Fruit fly (Drosophila melanogaster): ENCODE measurements around the gene CG13445.
A peak's percentile ranks its signal among the peaks of the same experiment; 100 is the strongest.

The CG13445 gene

dm6 chr3L:15775498-15775897, 33.8 kb upstream of the CG13445 start (continued):
- TF ChIP-seq CG3065 (GFP tag; optimal IDR thresholded peaks at IDR 0.05) (no peak), Sry-β (GFP tag; optimal IDR thresholded peaks at IDR 0.05) (no peak), Antp (GFP tag; optimal IDR thresholded peaks at IDR 0.05) (no peak), CG18476 (GFP tag; optimal IDR thresholded peaks at IDR 0.05) (no peak), CG30403 (GFP tag; optimal IDR thresholded peaks at IDR 0.05) (peak; percentile 15), lov (optimal IDR thresholded peaks at IDR 0.05) (no peak), lov (GFP tag; IDR thresholded peaks at IDR 0.05) (0 out of 3 replicates have a peak, but pooled peaks have one; percentile 26), danr (GFP tag; IDR thresholded peaks at IDR 0.05) (no peak), CG8944 (GFP tag; optimal IDR thresholded peaks at IDR 0.05) (no peak), Sry-δ (GFP tag; optimal IDR thresholded peaks at IDR 0.05) (no peak), CG4282 (GFP tag; optimal IDR thresholded peaks at IDR 0.05) (no peak), CG4328 (GFP tag; optimal IDR thresholded peaks at IDR 0.05) (no peak), mirr (GFP tag; optimal IDR thresholded peaks at IDR 0.05) (no peak), dysf (GFP tag; IDR thresholded peaks at IDR 0.05) (no peak), YL-1 (GFP tag; optimal IDR thresholded peaks at IDR 0.05) (no peak), bsh (GFP tag; optimal IDR thresholded peaks at IDR 0.05) (peak in 1 of 2 experiments; percentile 48), CG18262 (tag; optimal IDR thresholded peaks at IDR 0.05) (peak; percentile 52), ranshi (GFP tag; IDR thresholded peaks at IDR 0.05) (no peak), Trl (optimal IDR thresholded peaks at IDR 0.05) (no peak), Trl (GFP tag; optimal IDR thresholded peaks at IDR 0.05) (no peak), Six4 (GFP tag; optimal IDR thresholded peaks at IDR 0.05) (no peak), CG11695 (GFP tag; IDR thresholded peaks at IDR 0.05) (no peak), CG14441 (GFP tag; IDR thresholded peaks at IDR 0.05) (no peak), CG9215 (GFP tag; IDR thresholded peaks at IDR 0.05) (no peak), corto (GFP tag; optimal IDR thresholded peaks at IDR 0.05) (no peak), tna (GFP tag; IDR thresholded peaks at IDR 0.05; ENCODE audit: partially characterized antibody) (no peak), CG10979 (tag; optimal IDR thresholded peaks at IDR 0.05) (peak; percentile 65), CG17568 (GFP tag; optimal IDR thresholded peaks at IDR 0.05) (no peak), D (optimal IDR thresholded peaks at IDR 0.05) (no peak), D (GFP tag; optimal IDR thresholded peaks at IDR 0.05) (peak; percentile 17), CG7271 (tag; optimal IDR thresholded peaks at IDR 0.05) (no peak), CoRest (tag; optimal IDR thresholded peaks at IDR 0.05) (peak; percentile 23), dan (GFP tag; IDR thresholded peaks at IDR 0.05) (no peak), CG6272 (GFP tag; IDR thresholded peaks at IDR 0.05) (no peak), Ada2b (GFP tag; IDR thresholded peaks at IDR 0.05) (no peak), CG7357 (GFP tag; IDR thresholded peaks at IDR 0.05) (0 out of 3 replicates have a peak, but pooled peaks have one; percentile 13), CG32767 (GFP tag; IDR thresholded peaks at IDR 0.05) (no peak), TFAM (GFP tag; optimal IDR thresholded peaks at IDR 0.05) (no peak), Kr (GFP tag; optimal IDR thresholded peaks at IDR 0.05) (no peak), gcm (GFP tag; optimal IDR thresholded peaks at IDR 0.05) (no peak), CG6854 (GFP tag; optimal IDR thresholded peaks at IDR 0.05) (no peak), H2.0 (GFP tag; IDR thresholded peaks at IDR 0.05) (no peak), CG2120 (GFP tag; optimal IDR thresholded peaks at IDR 0.05) (no peak), CG9609 (GFP tag; optimal IDR thresholded peaks at IDR 0.05) (no peak), ftz-f1 (GFP tag; optimal IDR thresholded peaks at IDR 0.05) (no peak), slp2 (GFP tag; optimal IDR thresholded peaks at IDR 0.05) (no peak), CG13287 (GFP tag; IDR thresholded peaks at IDR 0.05; ENCODE audit: partially characterized antibody) (no peak), Atf6 (GFP tag; IDR thresholded peaks at IDR 0.05) (no peak), cg (GFP tag; optimal IDR thresholded peaks at IDR 0.05) (no peak), sqz (GFP tag; optimal IDR thresholded peaks at IDR 0.05) (no peak), dati (GFP tag; IDR thresholded peaks at IDR 0.05) (no peak), al (GFP tag; IDR thresholded peaks at IDR 0.05) (no peak), CG12659 (GFP tag; optimal IDR thresholded peaks at IDR 0.05) (no peak)
